Worm (Caenorhabditis elegans): ENCODE measurements around the gene sucl-1.
A peak's percentile ranks its signal among the peaks of the same experiment; 100 is the strongest.

sucl-1 gene

DNA sequence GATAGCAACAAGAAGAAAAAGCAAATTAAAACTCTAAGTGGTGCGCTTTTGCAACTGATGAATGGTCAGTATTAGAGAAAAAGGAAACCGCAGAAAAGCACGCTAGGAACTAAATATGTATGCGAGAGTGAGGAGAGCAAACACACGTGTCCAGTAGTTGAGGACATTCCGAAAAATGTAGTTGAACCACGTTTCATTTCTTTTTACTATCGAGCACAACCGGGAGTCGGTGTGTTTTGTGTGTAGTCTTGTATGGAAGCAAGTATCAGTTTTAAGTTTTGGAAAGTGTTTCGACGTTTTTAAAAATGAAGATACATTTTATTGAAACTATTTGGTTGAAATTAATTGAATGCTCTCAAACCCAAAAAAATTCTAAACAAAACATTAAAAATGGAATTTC is 13.8 kb upstream of the sucl-1 start, which contains the start of gene C05G5.1:
Gene C05G5.1 (minus strand): TSS at position 101 of the 400 bp plus-strand sequence.
- TF ChIP-seq nhr-129 (tag; optimal IDR thresholded peaks at IDR 0.05) (peak; percentile 9), aly-2 (tag; optimal IDR thresholded peaks at IDR 0.05) (no peak), mdl-1 (tag; optimal IDR thresholded peaks at IDR 0.05) (peak in 1 of 2 experiments; percentile 31), crh-2 (tag; optimal IDR thresholded peaks at IDR 0.05) (peak; percentile 18)

ce11 chrX:14743210-14743609 is 10.6 kb upstream of the sucl-1 start:
- TF ChIP-seq mab-5 (tag; optimal IDR thresholded peaks at IDR 0.05) (no peak), ama-1 (optimal IDR thresholded peaks at IDR 0.05) (peak; percentile 21), lsy-2 (tag; optimal IDR thresholded peaks at IDR 0.05) (peak in 1 of 2 experiments; percentile 34)

DNA sequence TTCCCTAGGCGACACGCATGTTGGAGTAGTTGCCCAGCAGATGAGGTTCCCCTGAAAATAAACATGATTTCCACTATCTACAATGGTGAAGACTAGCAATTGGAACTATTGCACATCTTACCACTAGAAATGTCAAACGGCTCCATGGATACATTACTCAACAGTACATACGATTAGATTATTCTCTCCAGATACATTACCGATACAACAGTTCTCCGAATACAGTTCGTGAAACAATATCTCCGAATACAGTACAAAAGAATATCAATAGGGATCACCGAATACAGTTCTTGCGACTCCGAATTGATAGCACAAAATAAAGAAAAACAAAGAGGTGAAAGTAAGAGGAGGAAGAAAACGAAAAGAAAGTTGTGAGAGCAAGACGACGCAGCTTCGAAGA is 10.0 kb upstream of the sucl-1 start, which contains the start of gene C05G5.7:
Gene C05G5.7 (minus strand): TSS at position 1 of the 400 bp plus-strand sequence.
- TF ChIP-seq zag-1 (tag; optimal IDR thresholded peaks at IDR 0.05) (no peak), nhr-23 (tag; optimal IDR thresholded peaks at IDR 0.05) (no peak), nhr-10 (tag; optimal IDR thresholded peaks at IDR 0.05) (no peak), nhr-25 (tag; optimal IDR thresholded peaks at IDR 0.05) (no peak), gmeb-1 (tag; optimal IDR thresholded peaks at IDR 0.05) (no peak), egl-27 (tag; optimal IDR thresholded peaks at IDR 0.05) (no peak), fos-1 (tag; optimal IDR thresholded peaks at IDR 0.05) (no peak), Y55F3AM.14 (GFP tag; optimal IDR thresholded peaks at IDR 0.05) (no peak), ama-1 (optimal IDR thresholded peaks at IDR 0.05) (no peak), sma-3 (GFP tag; optimal IDR thresholded peaks at IDR 0.05) (no peak), nhr-77 (tag; optimal IDR thresholded peaks at IDR 0.05) (no peak), R02D3.7 (tag; optimal IDR thresholded peaks at IDR 0.05) (no peak), aly-2 (tag; optimal IDR thresholded peaks at IDR 0.05) (no peak)

DNA sequence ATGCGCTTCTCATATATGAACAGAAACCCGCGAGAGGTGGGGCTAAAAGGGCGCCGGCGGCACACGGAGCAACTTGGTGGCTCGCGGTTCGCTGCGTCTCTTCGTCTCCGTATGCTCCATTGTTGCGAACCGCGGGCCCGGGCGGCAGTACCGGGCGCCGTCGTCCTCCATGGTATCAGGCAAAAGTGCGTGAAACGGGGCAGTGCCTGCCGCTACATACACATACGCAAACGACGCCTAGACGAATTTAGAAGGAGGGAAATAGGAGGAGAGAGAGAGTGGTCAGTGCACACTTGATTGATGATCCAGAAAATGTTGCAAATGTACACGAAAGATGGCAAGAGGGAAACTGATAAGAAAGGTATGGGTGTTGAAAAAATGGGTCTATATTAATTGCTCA is 9.3 kb upstream of the sucl-1 start:
- no peak for TF ChIP-seq alr-1 (tag; optimal IDR thresholded peaks at IDR 0.05)
- TF ChIP-seq C34F6.9 (tag; optimal IDR thresholded peaks at IDR 0.05): no peak
- no peak for TF ChIP-seq nhr-25 (tag; optimal IDR thresholded peaks at IDR 0.05)
- peak; percentile 10 for TF ChIP-seq gmeb-1 (tag; optimal IDR thresholded peaks at IDR 0.05)
- TF ChIP-seq snpc-4 (tag; optimal IDR thresholded peaks at IDR 0.05): peak; percentile 61
- no peak for TF ChIP-seq ztf-11 (tag; optimal IDR thresholded peaks at IDR 0.05)
- peak; percentile 57 for TF ChIP-seq zag-1 (tag; optimal IDR thresholded peaks at IDR 0.05)
- peak; percentile 51 for TF ChIP-seq fos-1 (tag; optimal IDR thresholded peaks at IDR 0.05)
- no peak for TF ChIP-seq Y55F3AM.14 (GFP tag; optimal IDR thresholded peaks at IDR 0.05)
- TF ChIP-seq nhr-21 (tag; optimal IDR thresholded peaks at IDR 0.05): peak; percentile 11
- TF ChIP-seq lsy-2 (tag; optimal IDR thresholded peaks at IDR 0.05): no peak

DNA sequence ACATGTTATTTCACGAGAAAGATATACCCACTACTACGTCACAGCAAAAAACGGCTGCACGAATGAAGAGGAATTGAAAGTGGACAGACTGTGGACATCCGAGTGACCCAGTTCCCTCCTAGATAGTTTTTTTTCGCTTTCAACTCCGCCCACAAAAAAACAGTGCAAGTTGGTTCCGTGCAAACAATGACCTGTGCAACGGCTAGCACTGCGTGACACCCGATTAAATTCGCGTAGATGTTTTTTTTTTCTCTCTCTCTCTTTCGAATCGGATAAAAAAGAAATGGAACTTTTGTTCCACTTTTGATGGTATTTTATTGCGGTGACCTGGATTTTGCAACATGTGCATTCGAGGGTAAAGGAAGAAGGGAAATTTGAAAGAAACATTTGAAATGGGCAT is 8.6 kb upstream of the sucl-1 start:
- TF ChIP-seq nhr-129 (tag; optimal IDR thresholded peaks at IDR 0.05) (no peak), nhr-12 (tag; optimal IDR thresholded peaks at IDR 0.05) (no peak), nhr-237 (tag; optimal IDR thresholded peaks at IDR 0.05) (no peak), ceh-16 (tag; optimal IDR thresholded peaks at IDR 0.05) (no peak), lin-11 (tag; optimal IDR thresholded peaks at IDR 0.05) (no peak)

- TF ChIP-seq nhr-11 (tag; optimal IDR thresholded peaks at IDR 0.05) (no peak), unc-55 (GFP tag; optimal IDR thresholded peaks at IDR 0.05) (peak; percentile 96), nhr-129 (tag; optimal IDR thresholded peaks at IDR 0.05) (peak; percentile 90), lsy-2 (tag; optimal IDR thresholded peaks at IDR 0.05) (peak; percentile 73 to 92), Y55F3AM.14 (GFP tag; optimal IDR thresholded peaks at IDR 0.05) (peak; percentile 26), mdl-1 (tag; optimal IDR thresholded peaks at IDR 0.05) (peak in 1 of 2 experiments; percentile 81), R02D3.7 (tag; optimal IDR thresholded peaks at IDR 0.05) (no peak), dmd-4 (tag; optimal IDR thresholded peaks at IDR 0.05) (no peak), ceh-16 (tag; optimal IDR thresholded peaks at IDR 0.05) (peak; percentile 46), nhr-23 (tag; optimal IDR thresholded peaks at IDR 0.05) (no peak), fos-1 (tag; optimal IDR thresholded peaks at IDR 0.05) (peak; percentile 98), ZK546.5 (tag; optimal IDR thresholded peaks at IDR 0.05) (no peak), nhr-6 (tag; optimal IDR thresholded peaks at IDR 0.05) (peak; percentile 66), F13H6.1 (tag; optimal IDR thresholded peaks at IDR 0.05) (peak; percentile 89), nhr-12 (tag; optimal IDR thresholded peaks at IDR 0.05) (no peak), zag-1 (tag; optimal IDR thresholded peaks at IDR 0.05) (peak; percentile 84), alr-1 (tag; optimal IDR thresholded peaks at IDR 0.05) (no peak), C34F6.9 (tag; optimal IDR thresholded peaks at IDR 0.05) (peak; percentile 89), mbf-1 (tag; optimal IDR thresholded peaks at IDR 0.05) (no peak), nhr-237 (tag; optimal IDR thresholded peaks at IDR 0.05) (no peak), sem-4 (tag; optimal IDR thresholded peaks at IDR 0.05) (peak; percentile 82), peb-1 (tag; optimal IDR thresholded peaks at IDR 0.05) (no peak), sma-3 (GFP tag; optimal IDR thresholded peaks at IDR 0.05) (peak; percentile 89), nhr-10 (tag; optimal IDR thresholded peaks at IDR 0.05) (no peak), lin-11 (tag; optimal IDR thresholded peaks at IDR 0.05) (peak; percentile 77), nhr-77 (tag; optimal IDR thresholded peaks at IDR 0.05) (no peak), skn-1 (tag; optimal IDR thresholded peaks at IDR 0.05) (peak; percentile 45), lin-39 (tag; optimal IDR thresholded peaks at IDR 0.05) (no peak), unc-62 (GFP tag; optimal IDR thresholded peaks at IDR 0.05) (no peak), blmp-1 (tag; optimal IDR thresholded peaks at IDR 0.05; ENCODE audit: insufficient read depth) (peak; percentile 59), ama-1 (optimal IDR thresholded peaks at IDR 0.05) (no peak), aly-2 (tag; optimal IDR thresholded peaks at IDR 0.05) (no peak)
These were observed 6.9 kb upstream of the sucl-1 start, which contains the start of gene C05G5.2 for ce11 chrX:14746948-14747347. Gene C05G5.2 (plus strand): TSS chrX:14747303.
